Worm (Caenorhabditis elegans): ENCODE results near the gene egl-15.
A peak's percentile ranks its signal among the peaks of the same experiment; 100 is the strongest.

Gene egl-15

ce11 chrX:10981374-10981773 lies 34.8 kb upstream of the egl-15 start:
- TF ChIP-seq nhr-23 (tag; optimal IDR thresholded peaks at IDR 0.05) = no peak
- TF ChIP-seq tbx-2 (tag; optimal IDR thresholded peaks at IDR 0.05) = no peak
- no peak for TF ChIP-seq pha-4 (tag; optimal IDR thresholded peaks at IDR 0.05)
- TF ChIP-seq lsy-12 (tag; optimal IDR thresholded peaks at IDR 0.05) = no peak
- no peak for TF ChIP-seq mdl-1 (tag; optimal IDR thresholded peaks at IDR 0.05)
- TF ChIP-seq nhr-25 (tag; optimal IDR thresholded peaks at IDR 0.05) = no peak
- TF ChIP-seq R02D3.7 (tag; optimal IDR thresholded peaks at IDR 0.05) = no peak
- TF ChIP-seq eor-1 (tag; optimal IDR thresholded peaks at IDR 0.05) = no peak
- TF ChIP-seq elt-2 (tag; optimal IDR thresholded peaks at IDR 0.05) = no peak
- no peak for TF ChIP-seq ceh-16 (tag; optimal IDR thresholded peaks at IDR 0.05)
- TF ChIP-seq nhr-76 (tag; optimal IDR thresholded peaks at IDR 0.05) = no peak
- TF ChIP-seq aly-2 (tag; optimal IDR thresholded peaks at IDR 0.05) = no peak
- no peak for TF ChIP-seq mml-1 (tag; optimal IDR thresholded peaks at IDR 0.05)
- no peak for TF ChIP-seq zag-1 (tag; optimal IDR thresholded peaks at IDR 0.05)
- no peak for TF ChIP-seq fkh-10 (GFP tag; optimal IDR thresholded peaks at IDR 0.05)
- no peak for TF ChIP-seq pqm-1 (tag; optimal IDR thresholded peaks at IDR 0.05)
- no peak for TF ChIP-seq fos-1 (tag; optimal IDR thresholded peaks at IDR 0.05)

DNA sequence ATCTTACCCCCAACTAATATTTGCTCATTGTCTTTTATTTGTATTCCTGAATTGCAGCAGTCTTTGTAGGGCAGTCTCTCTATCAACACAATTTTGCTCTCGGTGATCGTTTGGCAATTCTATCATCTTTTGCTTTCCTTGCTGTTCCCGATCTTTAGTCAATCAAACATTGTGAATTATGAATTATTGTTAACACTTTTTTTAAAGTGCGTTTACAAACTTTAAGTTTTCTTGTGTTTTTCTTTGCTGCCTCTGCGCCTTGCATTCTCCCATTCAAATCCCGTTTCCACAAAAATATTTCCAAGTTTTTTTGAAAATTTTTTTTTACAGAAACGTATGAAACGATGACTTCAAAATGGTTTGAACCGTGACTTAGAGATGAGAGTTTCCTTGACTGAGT lies 34.1 kb upstream of the egl-15 start, which contains the start of gene ver-4:
ver-4 (plus strand) TSS at position 301 of the 400 bp plus-strand sequence.
- no peak for TF ChIP-seq sea-2 (GFP tag; optimal IDR thresholded peaks at IDR 0.05)
- no peak for TF ChIP-seq elt-1 (tag; optimal IDR thresholded peaks at IDR 0.05)
- no peak for TF ChIP-seq nhr-25 (tag; optimal IDR thresholded peaks at IDR 0.05)
- no peak for TF ChIP-seq fkh-10 (GFP tag; optimal IDR thresholded peaks at IDR 0.05)
- no peak for TF ChIP-seq tbx-2 (tag; optimal IDR thresholded peaks at IDR 0.05)
- TF ChIP-seq elt-2 (tag; optimal IDR thresholded peaks at IDR 0.05) = no peak
- TF ChIP-seq nhr-28 (tag; optimal IDR thresholded peaks at IDR 0.05) = no peak

- TF ChIP-seq daf-12 (tag; optimal IDR thresholded peaks at IDR 0.05) = no peak
- TF ChIP-seq pqm-1 (tag; optimal IDR thresholded peaks at IDR 0.05) = no peak
- TF ChIP-seq nhr-43 (tag; optimal IDR thresholded peaks at IDR 0.05; ENCODE audit: poor library complexity, severe bottlenecking) = no peak
- TF ChIP-seq elt-2 (tag; optimal IDR thresholded peaks at IDR 0.05) = no peak
Observed at ce11 chrX:10989286-10989685, 26.9 kb upstream of the egl-15 start.

DNA sequence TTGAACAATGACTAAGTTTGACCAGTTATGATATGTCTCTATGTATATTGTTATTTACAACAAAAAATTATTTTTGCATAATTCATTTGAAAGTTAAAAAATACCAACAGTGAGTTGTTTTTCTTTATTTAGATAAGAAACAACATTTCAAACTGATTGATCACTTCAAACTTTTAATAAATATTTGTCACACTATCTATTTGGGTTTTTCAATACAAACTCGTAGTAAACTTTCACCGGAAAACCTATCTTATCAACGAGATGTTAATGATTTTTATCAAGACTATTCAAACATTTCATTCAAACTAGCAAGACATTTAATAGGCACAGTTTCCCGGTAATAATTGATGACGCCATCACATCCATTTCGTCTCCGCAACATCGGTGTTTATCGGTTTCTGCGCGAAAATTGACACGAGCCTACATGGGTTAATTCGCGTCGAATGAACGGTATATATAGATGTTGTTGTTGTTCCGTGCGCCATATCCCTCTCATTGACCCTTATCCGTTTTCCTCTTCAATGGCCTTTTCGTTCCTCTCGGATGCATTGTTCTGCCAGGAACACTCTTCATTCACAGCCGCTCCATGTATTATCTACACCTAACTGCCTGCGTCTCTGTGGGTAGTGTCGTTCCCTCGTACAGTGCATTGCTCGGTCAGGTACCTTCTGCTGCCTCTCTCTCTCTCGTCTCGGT lies 25.9 kb upstream of the egl-15 start:
- TF ChIP-seq sea-2 (GFP tag; optimal IDR thresholded peaks at IDR 0.05) (no peak), nhr-237 (tag; optimal IDR thresholded peaks at IDR 0.05) (no peak), nhr-25 (tag; optimal IDR thresholded peaks at IDR 0.05) (no peak), elt-2 (tag; optimal IDR thresholded peaks at IDR 0.05) (peak; percentile 57), pha-4 (tag; optimal IDR thresholded peaks at IDR 0.05) (peak; percentile 31)

- TF ChIP-seq daf-12 (tag; optimal IDR thresholded peaks at IDR 0.05) (no peak), nhr-43 (tag; optimal IDR thresholded peaks at IDR 0.05; ENCODE audit: poor library complexity, severe bottlenecking) (no peak), nhr-23 (tag; optimal IDR thresholded peaks at IDR 0.05) (no peak), ztf-11 (tag; optimal IDR thresholded peaks at IDR 0.05) (no peak), mml-1 (tag; optimal IDR thresholded peaks at IDR 0.05) (no peak), fkh-10 (GFP tag; optimal IDR thresholded peaks at IDR 0.05) (no peak), ceh-28 (tag; optimal IDR thresholded peaks at IDR 0.05) (no peak), nhr-67 (tag; optimal IDR thresholded peaks at IDR 0.05) (no peak), hmg-11 (tag; optimal IDR thresholded peaks at IDR 0.05) (no peak), sea-2 (GFP tag; optimal IDR thresholded peaks at IDR 0.05) (no peak), nhr-25 (tag; optimal IDR thresholded peaks at IDR 0.05) (no peak), elt-3 (tag; optimal IDR thresholded peaks at IDR 0.05) (no peak), jun-1 (tag; optimal IDR thresholded peaks at IDR 0.05) (no peak), ama-1 (optimal IDR thresholded peaks at IDR 0.05) (no peak), lsy-12 (tag; optimal IDR thresholded peaks at IDR 0.05) (no peak), nhr-11 (tag; optimal IDR thresholded peaks at IDR 0.05) (no peak), lin-39 (tag; optimal IDR thresholded peaks at IDR 0.05) (no peak), nhr-12 (tag; optimal IDR thresholded peaks at IDR 0.05) (no peak), ceh-16 (tag; optimal IDR thresholded peaks at IDR 0.05) (no peak)
Observed at ce11 chrX:10990855-10991176, 25.4 kb upstream of the egl-15 start.

Data from whole organism, L3 larva.